Worm (Caenorhabditis elegans): Measurements from ENCODE around the gene ZK370.6.

ce11 chrIII:8754682-8755081 lies 11.0 kb upstream of the ZK370.6 start, which contains the start of gene tomm-70:
- TF ChIP-seq lag-1 (GFP tag; IDR thresholded peaks at IDR 0.05) (no peak), hlh-26 (GFP tag; conservative IDR thresholded peaks at IDR 0.05) (no peak), hrde-1 (tag; optimal IDR thresholded peaks at IDR 0.05; ENCODE audit: borderline replicate concordance) (no peak), dpl-1 (GFP tag; optimal IDR thresholded peaks at IDR 0.05) (no peak), nfyb-1 (GFP tag; IDR thresholded peaks at IDR 0.05) (no peak), pha-4 (tag; optimal IDR thresholded peaks at IDR 0.05) (no peak), nhr-80 (tag; optimal IDR thresholded peaks at IDR 0.05) (no peak), snpc-1.3 (tag; optimal IDR thresholded peaks at IDR 0.05; ENCODE audit: insufficient read depth) (no peak), snpc-4 (GFP tag; optimal IDR thresholded peaks at IDR 0.05) (no peak), snpc-4 (tag; optimal IDR thresholded peaks at IDR 0.05) (no peak), nhr-120 (GFP tag; IDR thresholded peaks at IDR 0.05) (no peak), nfya-1 (tag; optimal IDR thresholded peaks at IDR 0.05; ENCODE audit: borderline replicate concordance, insufficient read depth) (no peak), hmg-1.2 (GFP tag; IDR thresholded peaks at IDR 0.05) (no peak)

Data from whole organism, young adult.